Worm (Caenorhabditis elegans) whole organism, L2 larva: Measurements from ENCODE around the gene ZK643.6.

ENCODE experiments used
- C34F6.9 ChIP-seq: fragments of 150-350 bp; optimal IDR thresholded peaks from 2 replicates; lab custom pipeline; 2014; ENCODE audit warnings: missing biosample characterization, missing genetic modification characterization
- F13H6.1 ChIP-seq: sonication (generic microtip); optimal IDR thresholded peaks from 2 replicates; lab custom pipeline; 2016; ENCODE audit warnings: missing genetic modification characterization, missing compliant biosample characterization
- R02D3.7 ChIP-seq: fragments of 150-350 bp; optimal IDR thresholded peaks from 2 replicates; lab custom pipeline; 2014; ENCODE audit warnings: missing biosample characterization, missing genetic modification characterization
- Y55F3AM.14 ChIP-seq: fragments of 200-800 bp; sonication (Bioruptor generic); optimal IDR thresholded peaks from 2 replicates; lab custom pipeline; 2018; ENCODE audit warnings: mild to moderate bottlenecking, missing genetic modification characterization, missing compliant biosample characterization
- ZK546.5 ChIP-seq: sonication (generic microtip); optimal IDR thresholded peaks from 2 replicates; lab custom pipeline; 2017; ENCODE audit warnings: missing biosample characterization, missing genetic modification characterization
- alr-1 ChIP-seq: fragments of 150-350 bp; optimal IDR thresholded peaks from 2 replicates; lab custom pipeline; 2014; ENCODE audit warnings: missing biosample characterization, missing genetic modification characterization
- aly-2 ChIP-seq: fragments of 150-350 bp; optimal IDR thresholded peaks from 2 replicates; lab custom pipeline; 2014; ENCODE audit warnings: missing biosample characterization, missing genetic modification characterization
- blmp-1 ChIP-seq: sonication (generic microtip); optimal IDR thresholded peaks from 2 replicates; lab custom pipeline; 2017; ENCODE audit warnings: missing genetic modification characterization, mild to moderate bottlenecking, missing compliant biosample characterization, antibody characterized with exemption, moderate library complexity; ENCODE audit not compliant: insufficient read depth
- ceh-16 ChIP-seq: fragments of 150-350 bp; optimal IDR thresholded peaks from 2 replicates; lab custom pipeline; 2014; ENCODE audit warnings: missing biosample characterization, missing genetic modification characterization
- ceh-82 ChIP-seq: fragments of 150-350 bp; optimal IDR thresholded peaks from 2 replicates; lab custom pipeline; 2014; ENCODE audit warnings: missing biosample characterization, missing genetic modification characterization
- crh-2 ChIP-seq: sonication (generic microtip); optimal IDR thresholded peaks from 2 replicates; lab custom pipeline; 2017; ENCODE audit warnings: missing biosample characterization, missing genetic modification characterization
- dmd-4 ChIP-seq: sonication (generic microtip); optimal IDR thresholded peaks from 2 replicates; lab custom pipeline; 2017; ENCODE audit warnings: missing biosample characterization, missing genetic modification characterization
- elt-1 ChIP-seq: fragments of 150-350 bp; optimal IDR thresholded peaks from 2 replicates; lab custom pipeline; 2014; ENCODE audit warnings: missing biosample characterization, missing genetic modification characterization
- elt-3 ChIP-seq: sonication (generic microtip); optimal IDR thresholded peaks from 2 replicates; lab custom pipeline; 2017; ENCODE audit warnings: missing biosample characterization, missing genetic modification characterization
- fos-1 ChIP-seq: fragments of 150-350 bp; optimal IDR thresholded peaks from 2 replicates; lab custom pipeline; 2014; ENCODE audit warnings: missing biosample characterization, missing genetic modification characterization
- gmeb-1 ChIP-seq: fragments of 150-350 bp; optimal IDR thresholded peaks from 2 replicates; lab custom pipeline; 2014; ENCODE audit warnings: missing biosample characterization, missing genetic modification characterization
- lin-11 ChIP-seq: fragments of 150-350 bp; sonication (generic microtip); optimal IDR thresholded peaks from 2 replicates; lab custom pipeline; 2014; ENCODE audit warnings: missing biosample characterization, missing genetic modification characterization, inconsistent platforms, mixed read lengths
- lin-13 ChIP-seq: fragments of 150-350 bp; optimal IDR thresholded peaks from 2 replicates; lab custom pipeline; 2014; ENCODE audit warnings: missing biosample characterization, missing genetic modification reagents, missing genetic modification characterization
- lin-39 ChIP-seq: fragments of 150-350 bp; optimal IDR thresholded peaks from 2 replicates; lab custom pipeline; 2014; ENCODE audit warnings: missing biosample characterization, missing genetic modification reagents, missing genetic modification characterization
- lsy-2 ChIP-seq, 2 experiments: fragments of 150-350 bp in 1 of 2; sonication (generic microtip) in 1 of 2; optimal IDR thresholded peaks; 2 replicates each; lab custom pipeline; 2014 to 2017; ENCODE audit warnings: missing biosample characterization in 2 of 2, missing genetic modification characterization in 2 of 2
- mab-5 ChIP-seq: fragments of 150-350 bp; optimal IDR thresholded peaks from 2 replicates; lab custom pipeline; 2014; ENCODE audit warnings: missing biosample characterization, missing genetic modification characterization
- mbf-1 ChIP-seq: sonication (generic microtip); optimal IDR thresholded peaks from 2 replicates; lab custom pipeline; 2017; ENCODE audit warnings: missing biosample characterization, missing genetic modification characterization
- mdl-1 ChIP-seq, 2 experiments: fragments of 150-350 bp in 1 of 2; sonication (generic microtip) in 1 of 2; optimal IDR thresholded peaks; 2 replicates each; lab custom pipeline; 2017; ENCODE audit warnings: missing biosample characterization in 2 of 2, missing genetic modification characterization in 2 of 2
- nhr-11 ChIP-seq: fragments of 150-350 bp; optimal IDR thresholded peaks from 2 replicates; lab custom pipeline; 2014; ENCODE audit warnings: missing biosample characterization, missing genetic modification characterization
- nhr-12 ChIP-seq: fragments of 150-350 bp; optimal IDR thresholded peaks from 2 replicates; lab custom pipeline; 2014; ENCODE audit warnings: missing biosample characterization, missing genetic modification characterization
- nhr-21 ChIP-seq: fragments of 150-350 bp; optimal IDR thresholded peaks from 2 replicates; lab custom pipeline; 2014; ENCODE audit warnings: missing biosample characterization, missing genetic modification characterization
- nhr-23 ChIP-seq: fragments of 150-350 bp; optimal IDR thresholded peaks from 2 replicates; lab custom pipeline; 2014; ENCODE audit warnings: missing biosample characterization, missing genetic modification reagents, missing genetic modification characterization
- nhr-237 ChIP-seq: fragments of 150-350 bp; optimal IDR thresholded peaks from 2 replicates; lab custom pipeline; 2014; ENCODE audit warnings: missing biosample characterization, missing genetic modification characterization
- nhr-25 ChIP-seq: fragments of 150-350 bp; sonication (generic microtip); optimal IDR thresholded peaks from 3 replicates; lab custom pipeline; 2014; ENCODE audit warnings: missing biosample characterization, missing genetic modification characterization
- nhr-6 ChIP-seq: fragments of 150-350 bp; optimal IDR thresholded peaks from 2 replicates; lab custom pipeline; 2014; ENCODE audit warnings: missing biosample characterization, missing genetic modification characterization
- nhr-77 ChIP-seq: fragments of 150-350 bp; optimal IDR thresholded peaks from 2 replicates; lab custom pipeline; 2014; ENCODE audit warnings: missing biosample characterization, missing genetic modification characterization
- sem-4 ChIP-seq: fragments of 150-350 bp; optimal IDR thresholded peaks from 2 replicates; lab custom pipeline; 2014; ENCODE audit warnings: missing biosample characterization, missing genetic modification reagents, missing genetic modification characterization
- skn-1 ChIP-seq: sonication (generic microtip); optimal IDR thresholded peaks from 2 replicates; lab custom pipeline; 2017; ENCODE audit warnings: missing biosample characterization, missing genetic modification characterization
- sma-3 ChIP-seq: sonication (generic microtip); optimal IDR thresholded peaks from 2 replicates; lab custom pipeline; 2016; ENCODE audit warnings: missing genetic modification reagents, missing genetic modification characterization, missing compliant biosample characterization
- snpc-4 ChIP-seq: fragments of 150-350 bp; optimal IDR thresholded peaks from 2 replicates; lab custom pipeline; 2014; ENCODE audit warnings: missing biosample characterization, missing genetic modification characterization
- unc-39 ChIP-seq: fragments of 150-350 bp; optimal IDR thresholded peaks from 2 replicates; lab custom pipeline; 2014; ENCODE audit warnings: missing biosample characterization, missing genetic modification characterization
- unc-55 ChIP-seq: fragments of 150-350 bp; sonication (generic microtip); optimal IDR thresholded peaks from 3 replicates; lab custom pipeline; 2014; ENCODE audit warnings: missing biosample characterization, missing genetic modification reagents, missing genetic modification characterization
- unc-62 ChIP-seq: fragments of 150-350 bp; optimal IDR thresholded peaks from 2 replicates; lab custom pipeline; 2014; ENCODE audit warnings: missing biosample characterization, missing genetic modification reagents, missing genetic modification characterization
- zag-1 ChIP-seq: fragments of 150-350 bp; optimal IDR thresholded peaks from 2 replicates; lab custom pipeline; 2014; ENCODE audit warnings: missing biosample characterization, missing genetic modification characterization
- ztf-1 ChIP-seq: fragments of 200-800 bp; sonication (Bioruptor generic); conservative IDR thresholded peaks from 2 replicates; pipeline ENCODE4 v1.3.6; 2022; ENCODE audit warnings: missing genetic modification characterization, missing compliant biosample characterization
- ztf-11 ChIP-seq: sonication (generic microtip); optimal IDR thresholded peaks from 2 replicates; lab custom pipeline; 2017; ENCODE audit warnings: missing biosample characterization, missing genetic modification characterization
- ztf-4 ChIP-seq: fragments of 150-350 bp; optimal IDR thresholded peaks from 2 replicates; lab custom pipeline; 2014; ENCODE audit warnings: missing biosample characterization, missing genetic modification characterization

ZK643.6 gene

ce11 chrIII:8937571-8937970, 23.0 kb downstream of the ZK643.6 start (continued):
- TF ChIP-seq lin-11 (tag; lab: Kevin White, UChicago) = peak; percentile 79
- TF ChIP-seq ZK546.5 (tag; lab: Kevin White, UChicago) = no peak
- no peak for TF ChIP-seq elt-3 (tag; lab: Kevin White, UChicago)

- no peak for TF ChIP-seq snpc-4 (tag; lab: Kevin White, UChicago)
- TF ChIP-seq ceh-82 (tag; lab: Kevin White, UChicago) = no peak
- no peak for TF ChIP-seq ztf-4 (tag; lab: Kevin White, UChicago)
- TF ChIP-seq nhr-11 (tag; lab: Kevin White, UChicago) = no peak
- TF ChIP-seq elt-3 (tag; lab: Kevin White, UChicago) = no peak
- TF ChIP-seq nhr-6 (tag; lab: Kevin White, UChicago) = no peak
- no peak for TF ChIP-seq lin-13 (GFP tag; lab: Kevin White, UChicago)
- TF ChIP-seq alr-1 (tag; lab: Kevin White, UChicago) = no peak
- no peak for TF ChIP-seq lin-11 (tag; lab: Kevin White, UChicago)
- no peak for TF ChIP-seq nhr-237 (tag; lab: Kevin White, UChicago)
- no peak for TF ChIP-seq zag-1
- TF ChIP-seq dmd-4 (tag; lab: Kevin White, UChicago) = no peak
- no peak for TF ChIP-seq ZK546.5 (tag; lab: Kevin White, UChicago)
- no peak for TF ChIP-seq lsy-2 (tag; optimal IDR thresholded peaks at IDR 0.05; lab: Kevin White, UChicago)
Observed at ce11 chrIII:8934378-8934777, 26.2 kb downstream of the ZK643.6 start.

ce11 chrIII:8933696-8934095, 26.9 kb downstream of the ZK643.6 start:
- TF ChIP-seq C34F6.9 (tag; lab: Kevin White, UChicago) (peak; percentile 32), lsy-2 (tag; optimal IDR thresholded peaks at IDR 0.05; lab: Kevin White, UChicago) (peak in 1 of 2 experiments; percentile 14), lin-39 (tag; lab: Kevin White, UChicago) (no peak)

ce11 chrIII:8929723-8930122, 30.8 kb downstream of the ZK643.6 start, which contains the start of gene arrd-15:
arrd-15 (plus strand) TSS chrIII:8930023.
- TF ChIP-seq ceh-16 (tag; lab: Kevin White, UChicago) (no peak), Y55F3AM.14 (GFP tag; lab: Kevin White, UChicago) (no peak), ztf-4 (tag; lab: Kevin White, UChicago) (no peak), unc-62 (GFP tag; lab: Kevin White, UChicago) (no peak), C34F6.9 (tag; lab: Kevin White, UChicago) (no peak), nhr-11 (tag; lab: Kevin White, UChicago) (no peak), mdl-1 (tag; optimal IDR thresholded peaks at IDR 0.05; lab: Kevin White, UChicago) (no peak), sem-4 (tag; lab: Kevin White, UChicago) (no peak)

ce11 chrIII:8926512-8926911, 34.1 kb downstream of the ZK643.6 start:
- TF ChIP-seq C34F6.9 (tag; lab: Kevin White, UChicago) (peak; percentile 6), blmp-1 (tag; lab: Kevin White, UChicago) (peak; percentile 88), R02D3.7 (tag; lab: Kevin White, UChicago) (no peak), ztf-1 (no peak), lin-13 (GFP tag; lab: Kevin White, UChicago) (no peak), unc-39 (tag; lab: Kevin White, UChicago) (no peak), alr-1 (tag; lab: Kevin White, UChicago) (no peak), aly-2 (no peak), nhr-6 (tag; lab: Kevin White, UChicago) (no peak), nhr-237 (tag; lab: Kevin White, UChicago) (no peak), mbf-1 (tag; lab: Kevin White, UChicago) (no peak), gmeb-1 (tag; lab: Kevin White, UChicago) (peak; percentile 1), F13H6.1 (no peak), elt-1 (tag; lab: Kevin White, UChicago) (no peak), sem-4 (tag; lab: Kevin White, UChicago) (peak; percentile 12), nhr-21 (tag; lab: Kevin White, UChicago) (no peak), unc-55 (GFP tag; lab: Kevin White, UChicago) (no peak), nhr-77 (tag; lab: Kevin White, UChicago) (no peak), unc-62 (GFP tag; lab: Kevin White, UChicago) (no peak), mab-5 (no peak), ztf-11 (tag; lab: Kevin White, UChicago) (no peak), nhr-12 (no peak), sma-3 (GFP tag; lab: Kevin White, UChicago) (peak; percentile 28), lin-39 (tag; lab: Kevin White, UChicago) (no peak), nhr-25 (no peak), nhr-23 (tag; lab: Kevin White, UChicago) (no peak), crh-2 (tag; lab: Kevin White, UChicago) (peak; percentile 31), fos-1 (tag; lab: Kevin White, UChicago) (peak; percentile 19), zag-1 (no peak), skn-1 (tag; lab: Kevin White, UChicago) (no peak)
